Worm (Caenorhabditis elegans): ENCODE data around the gene dgk-4.

- no peak for TF ChIP-seq ceh-16 (tag; optimal IDR thresholded peaks at IDR 0.05)
- TF ChIP-seq lin-39 (tag; optimal IDR thresholded peaks at IDR 0.05), result no peak
- no peak for TF ChIP-seq elt-1 (tag; optimal IDR thresholded peaks at IDR 0.05)
- no peak for TF ChIP-seq zag-1 (tag; optimal IDR thresholded peaks at IDR 0.05)
- TF ChIP-seq unc-39 (tag; optimal IDR thresholded peaks at IDR 0.05), result no peak
- no peak for TF ChIP-seq mdl-1 (tag; optimal IDR thresholded peaks at IDR 0.05)
- TF ChIP-seq nhr-11 (tag; optimal IDR thresholded peaks at IDR 0.05), result no peak
- no peak for TF ChIP-seq ama-1 (optimal IDR thresholded peaks at IDR 0.05)
- TF ChIP-seq nhr-237 (tag; optimal IDR thresholded peaks at IDR 0.05), result no peak
- TF ChIP-seq ztf-4 (tag; optimal IDR thresholded peaks at IDR 0.05), result no peak
Observed at ce11 chrIV:8638761-8639160, 7.6 kb downstream of the dgk-4 start, which contains the start of gene F42A9.9.
